Worm (Caenorhabditis elegans) whole organism, young adult: ENCODE measurements around the gene Y57G7A.6.

Experiments used
- B0019.2 ChIP-seq: fragments of 200-800 bp; sonication (Bioruptor generic); conservative IDR thresholded peaks from 2 replicates; pipeline ENCODE4 v1.3.6; 2022; ENCODE audit warnings: missing genetic modification reagents, missing genetic modification characterization, missing compliant biosample characterization
- B0035.1 ChIP-seq: sonication (generic microtip); optimal IDR thresholded peaks from 2 replicates; lab custom pipeline; 2016; ENCODE audit warnings: missing genetic modification characterization, mild to moderate bottlenecking, missing compliant biosample characterization, missing genotype, missing genetic modification reagents
- B0261.1 ChIP-seq: sonication (generic microtip); optimal IDR thresholded peaks from 2 replicates; lab custom pipeline; 2016; ENCODE audit warnings: mild to moderate bottlenecking, missing genetic modification characterization, moderate library complexity, missing compliant biosample characterization
- F39B2.1 ChIP-seq: fragments of 200-800 bp; sonication (Bioruptor generic); IDR thresholded peaks from 2 replicates; pipeline ENCODE4 v1.3.6; 2022; ENCODE audit warnings: missing genetic modification reagents, missing genetic modification characterization, missing compliant biosample characterization
- Y53F4B.3 ChIP-seq: fragments of 200-800 bp; sonication (Bioruptor generic); IDR thresholded peaks from 2 replicates; pipeline ENCODE4 v1.3.6; 2022; ENCODE audit warnings: missing genetic modification reagents, missing genetic modification characterization, missing compliant biosample characterization
- ZK185.1 ChIP-seq: sonication (generic microtip); optimal IDR thresholded peaks from 2 replicates; lab custom pipeline; 2016; ENCODE audit warnings: mild to moderate bottlenecking, missing genetic modification characterization, missing compliant biosample characterization; ENCODE audit not compliant: poor library complexity, severe bottlenecking
- akir-1 ChIP-seq: fragments of 200-800 bp; sonication (Bioruptor generic); optimal IDR thresholded peaks from 2 replicates; lab custom pipeline; 2018; ENCODE audit warnings: mild to moderate bottlenecking, missing genetic modification characterization, moderate library complexity, missing compliant biosample characterization
- ama-1 ChIP-seq, 3 experiments: fragments of 150-350 bp in 1 of 3; sonication (generic microtip) in 2 of 3; optimal IDR thresholded peaks; 2 replicates each; lab custom pipeline; 2014 to 2018; ENCODE audit warnings: missing biosample characterization in 2 of 3, missing genetic modification characterization in 2 of 3, missing genetic modification reagents in 2 of 3
- athp-1 ChIP-seq: sonication (generic microtip); optimal IDR thresholded peaks from 2 replicates; lab custom pipeline; 2017; ENCODE audit warnings: mild to moderate bottlenecking, missing genetic modification characterization, missing compliant biosample characterization
- attf-3 ChIP-seq: fragments of 200-800 bp; sonication (Bioruptor generic); conservative IDR thresholded peaks from 2 replicates; pipeline ENCODE4 v1.3.6; 2022; ENCODE audit warnings: missing genetic modification reagents, missing genetic modification characterization, missing compliant biosample characterization
- attf-6 ChIP-seq: fragments of 200-800 bp; sonication (Bioruptor generic); IDR thresholded peaks from 2 replicates; pipeline ENCODE4 v1.3.6; 2022; ENCODE audit warnings: missing genetic modification reagents, missing genetic modification characterization, missing compliant biosample characterization
- ceh-27 ChIP-seq: fragments of 200-800 bp; sonication (Bioruptor generic); optimal IDR thresholded peaks from 2 replicates; lab custom pipeline; 2018; ENCODE audit warnings: mild to moderate bottlenecking, missing genetic modification characterization, moderate library complexity, missing compliant biosample characterization
- ceh-58 ChIP-seq: fragments of 200-800 bp; sonication (Bioruptor generic); IDR thresholded peaks from 2 replicates; pipeline ENCODE4 v1.3.6; 2022; ENCODE audit warnings: missing genetic modification characterization, missing compliant biosample characterization
- ceh-91 ChIP-seq: fragments of 200-800 bp; sonication (Bioruptor generic); IDR thresholded peaks from 2 replicates; pipeline ENCODE4 v1.3.6; 2022; ENCODE audit warnings: missing genetic modification reagents, missing genetic modification characterization, missing compliant biosample characterization
- dpff-1 ChIP-seq: sonication (generic microtip); optimal IDR thresholded peaks from 2 replicates; lab custom pipeline; 2017; ENCODE audit warnings: mild to moderate bottlenecking, missing genetic modification characterization, missing compliant biosample characterization
- ets-4 ChIP-seq: fragments of 200-800 bp; sonication (Bioruptor generic); optimal IDR thresholded peaks from 2 replicates; lab custom pipeline; 2018; ENCODE audit warnings: mild to moderate bottlenecking, missing genetic modification characterization, missing compliant biosample characterization
- hlh-26 ChIP-seq: fragments of 200-800 bp; sonication (Bioruptor generic); conservative IDR thresholded peaks from 2 replicates; pipeline ENCODE4 v1.3.6; 2022; ENCODE audit warnings: missing genetic modification reagents, missing genetic modification characterization, missing compliant biosample characterization
- hmg-1.2 ChIP-seq: fragments of 200-800 bp; sonication (Bioruptor generic); IDR thresholded peaks from 2 replicates; pipeline ENCODE4 v1.3.6; 2022; ENCODE audit warnings: missing genetic modification reagents, missing genetic modification characterization, missing compliant biosample characterization
- hrde-1 ChIP-seq: sonication (generic microtip); optimal IDR thresholded peaks from 2 replicates; lab custom pipeline; 2016; ENCODE audit warnings: missing genetic modification characterization, mild to moderate bottlenecking, missing compliant biosample characterization, moderate library complexity, missing genotype, missing genetic modification reagents, borderline replicate concordance
- lin-26 ChIP-seq: fragments of 200-800 bp; sonication (Bioruptor generic); IDR thresholded peaks from 2 replicates; pipeline ENCODE4 v1.3.6; 2022; ENCODE audit warnings: missing genetic modification reagents, missing genetic modification characterization, missing compliant biosample characterization
- lir-1 ChIP-seq: fragments of 200-800 bp; sonication (Bioruptor generic); conservative IDR thresholded peaks from 2 replicates; pipeline ENCODE4 v1.3.6; 2022; ENCODE audit warnings: missing genetic modification reagents, missing genetic modification characterization, missing compliant biosample characterization
- madf-3 ChIP-seq: fragments of 200-800 bp; sonication (Bioruptor generic); IDR thresholded peaks from 2 replicates; pipeline ENCODE4 v1.3.6; 2022; ENCODE audit warnings: missing genetic modification reagents, missing genetic modification characterization, missing compliant biosample characterization
- madf-6 ChIP-seq: fragments of 200-800 bp; sonication (Bioruptor generic); IDR thresholded peaks from 2 replicates; pipeline ENCODE4 v1.3.6; 2022; ENCODE audit warnings: missing genetic modification reagents, missing genetic modification characterization, missing compliant biosample characterization
- mcd-1 ChIP-seq: fragments of 200-800 bp; sonication (Bioruptor generic); IDR thresholded peaks from 2 replicates; pipeline ENCODE4 v1.3.6; 2022; ENCODE audit warnings: missing genetic modification reagents, missing genetic modification characterization, missing compliant biosample characterization
- nfya-2 ChIP-seq: fragments of 200-800 bp; sonication (Bioruptor generic); IDR thresholded peaks from 2 replicates; pipeline ENCODE4 v1.3.6; 2022; ENCODE audit warnings: missing genetic modification reagents, missing genetic modification characterization, missing compliant biosample characterization
- nhr-179 ChIP-seq: sonication (generic microtip); optimal IDR thresholded peaks from 2 replicates; lab custom pipeline; 2016; ENCODE audit warnings: mild to moderate bottlenecking, missing genetic modification characterization, missing compliant biosample characterization
- pbrm-1 ChIP-seq: fragments of 200-800 bp; sonication (Bioruptor generic); IDR thresholded peaks from 2 replicates; pipeline ENCODE4 v1.3.6; 2022; ENCODE audit warnings: missing genetic modification reagents, missing genetic modification characterization, missing compliant biosample characterization
- rec-8 ChIP-seq, 2 experiments: sonication (generic microtip); optimal IDR thresholded peaks; 2 replicates each; lab custom pipeline; 2016; ENCODE audit warnings: mild to moderate bottlenecking in 2 of 2, missing genetic modification characterization in 2 of 2, missing genetic modification reagents in 2 of 2, missing genotype in 2 of 2, missing biosample characterization in 1 of 2, missing compliant biosample characterization in 1 of 2, moderate library complexity in 1 of 2
- snpc-1.1 ChIP-seq: sonication (generic microtip); optimal IDR thresholded peaks from 2 replicates; lab custom pipeline; 2017; ENCODE audit warnings: missing genetic modification characterization, mild to moderate bottlenecking, missing compliant biosample characterization, antibody characterized with exemption, moderate library complexity, missing genotype, missing genetic modification reagents; ENCODE audit not compliant: insufficient read depth
- snpc-3.4 ChIP-seq: sonication (generic microtip); optimal IDR thresholded peaks from 2 replicates; lab custom pipeline; 2017; ENCODE audit warnings: missing genetic modification characterization, mild to moderate bottlenecking, missing compliant biosample characterization, antibody characterized with exemption, moderate library complexity, missing genotype, missing genetic modification reagents
- sptf-2 ChIP-seq: fragments of 200-800 bp; sonication (Bioruptor generic); optimal IDR thresholded peaks from 2 replicates; lab custom pipeline; 2018; ENCODE audit warnings: mild to moderate bottlenecking, missing genetic modification characterization, missing compliant biosample characterization
- tbp1 ChIP-seq: fragments of 200-800 bp; sonication (Bioruptor generic); optimal IDR thresholded peaks from 2 replicates; lab custom pipeline; 2018; ENCODE audit warnings: mild to moderate bottlenecking, missing genetic modification characterization, missing compliant biosample characterization
- tbx-9 ChIP-seq: sonication (generic microtip); optimal IDR thresholded peaks from 2 replicates; lab custom pipeline; 2016; ENCODE audit warnings: borderline replicate concordance, missing genetic modification characterization, inconsistent platforms, missing compliant biosample characterization
- unc-130 ChIP-seq: sonication (generic microtip); optimal IDR thresholded peaks from 2 replicates; lab custom pipeline; 2016; ENCODE audit warnings: missing genetic modification reagents, missing genetic modification characterization, missing compliant biosample characterization
- zim-3 ChIP-seq: sonication (generic microtip); optimal IDR thresholded peaks from 2 replicates; lab custom pipeline; 2017; ENCODE audit warnings: mild to moderate bottlenecking, missing genetic modification characterization, moderate library complexity, missing compliant biosample characterization
- ztf-25 ChIP-seq: fragments of 200-800 bp; sonication (Bioruptor generic); IDR thresholded peaks from 2 replicates; pipeline ENCODE4 v1.3.6; 2022; ENCODE audit warnings: missing genetic modification reagents, missing genetic modification characterization, missing compliant biosample characterization
- ztf-28 ChIP-seq: fragments of 200-800 bp; sonication (Bioruptor generic); IDR thresholded peaks from 2 replicates; pipeline ENCODE4 v1.3.6; 2022; ENCODE audit warnings: missing genetic modification reagents, missing genetic modification characterization, missing compliant biosample characterization
- ztf-3 ChIP-seq: fragments of 200-800 bp; sonication (Bioruptor generic); optimal IDR thresholded peaks from 2 replicates; lab custom pipeline; 2018; ENCODE audit warnings: mild to moderate bottlenecking, missing genetic modification characterization, missing compliant biosample characterization
- ztf-6 ChIP-seq: fragments of 200-800 bp; sonication (Bioruptor generic); IDR thresholded peaks from 2 replicates; pipeline ENCODE4 v1.3.6; 2022; ENCODE audit warnings: missing genetic modification reagents, missing genetic modification characterization, missing compliant biosample characterization

Y57G7A.6 gene

ce11 chrII:1297697-1298093 lies 12.3 kb upstream of the Y57G7A.6 start:
- TF ChIP-seq ztf-28 (GFP tag; lab: Robert Waterston, UW) (no peak), madf-3 (GFP tag; lab: Robert Waterston, UW) (no peak), ceh-27 (GFP tag; lab: Kevin White, UChicago) (no peak), attf-3 (no peak), lin-26 (GFP tag; lab: Robert Waterston, UW) (no peak), ets-4 (GFP tag; lab: Kevin White, UChicago) (no peak), B0261.1 (tag; lab: Kevin White, UChicago) (no peak), tbp1 (GFP tag; lab: Kevin White, UChicago) (no peak), sptf-2 (GFP tag; lab: Kevin White, UChicago) (no peak), akir-1 (GFP tag; lab: Kevin White, UChicago) (no peak), zim-3 (tag; lab: Kevin White, UChicago) (no peak), B0019.2 (GFP tag; lab: Robert Waterston, UW) (no peak), ZK185.1 (tag; lab: Kevin White, UChicago) (no peak), snpc-3.4 (tag; lab: Kevin White, UChicago) (no peak), attf-6 (GFP tag; lab: Robert Waterston, UW) (no peak), ztf-6 (GFP tag; lab: Robert Waterston, UW) (no peak), pbrm-1 (GFP tag; lab: Robert Waterston, UW) (no peak), B0035.1 (tag; lab: Kevin White, UChicago) (no peak), dpff-1 (tag; lab: Kevin White, UChicago) (no peak), hlh-26 (no peak)

DNA sequence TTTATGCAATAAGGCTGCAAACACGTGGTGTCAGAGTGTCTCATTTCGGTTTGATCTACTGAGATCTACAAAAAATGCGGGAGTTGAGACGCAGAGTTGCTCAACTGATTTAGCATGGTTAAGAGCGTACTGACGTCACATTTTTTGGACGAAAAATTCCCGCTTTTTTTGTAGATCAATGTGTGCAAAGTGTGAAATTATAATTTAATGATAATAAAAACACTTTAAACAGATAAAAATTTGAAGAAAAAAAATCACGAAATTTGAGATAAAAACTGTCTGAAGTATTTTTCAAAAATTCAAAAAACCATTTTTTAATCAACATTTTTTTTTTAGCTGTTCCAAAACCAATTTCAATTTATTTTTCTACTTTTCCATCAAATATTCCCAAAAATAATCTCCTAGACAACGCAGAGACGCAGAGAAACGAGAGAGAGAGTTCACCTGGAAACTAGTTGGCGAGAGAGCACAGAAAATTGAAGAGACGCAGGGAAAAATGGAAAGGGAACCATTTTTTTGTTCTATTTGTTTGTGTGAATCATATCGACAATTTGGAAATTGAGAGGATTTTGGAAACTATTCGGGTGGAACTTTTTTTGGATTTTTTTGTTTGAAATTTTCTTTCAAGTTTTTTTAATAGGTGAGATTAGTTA lies 11.8 kb upstream of the Y57G7A.6 start:
- TF ChIP-seq madf-6 (GFP tag; lab: Robert Waterston, UW) = no peak
- TF ChIP-seq hmg-1.2 (GFP tag; lab: Robert Waterston, UW) = peak; percentile 82

ce11 chrII:1295776-1296175 lies 10.4 kb upstream of the Y57G7A.6 start, which contains the start of gene Y57G7A.2:
TSS of gene Y57G7A.2 (plus strand) at chrII:1296076.
- TF ChIP-seq madf-3 (GFP tag; lab: Robert Waterston, UW) (no peak), tbx-9 (tag; lab: Kevin White, UChicago) (no peak), attf-6 (GFP tag; lab: Robert Waterston, UW) (no peak), snpc-1.1 (no peak), snpc-3.4 (tag; lab: Kevin White, UChicago) (no peak), ztf-25 (no peak), athp-1 (no peak), F39B2.1 (GFP tag; lab: Robert Waterston, UW) (no peak), ceh-58 (GFP tag; lab: Robert Waterston, UW) (no peak), ceh-91 (GFP tag; lab: Robert Waterston, UW) (no peak), ama-1 (optimal IDR thresholded peaks at IDR 0.05; lab: Kevin White, UChicago) (no peak), ama-1 (GFP tag; optimal IDR thresholded peaks at IDR 0.05; lab: Kevin White, UChicago) (no peak), nfya-2 (GFP tag; lab: Robert Waterston, UW) (no peak), hrde-1 (tag; lab: Kevin White, UChicago) (no peak), ztf-3 (GFP tag; lab: Kevin White, UChicago) (no peak), rec-8 (tag; optimal IDR thresholded peaks at IDR 0.05; lab: Kevin White, UChicago) (no peak), lir-1 (GFP tag; lab: Robert Waterston, UW) (no peak), mcd-1 (GFP tag; lab: Robert Waterston, UW) (no peak), nhr-179 (no peak), unc-130 (GFP tag; lab: Kevin White, UChicago) (no peak), Y53F4B.3 (GFP tag; lab: Robert Waterston, UW) (no peak)
